Fruit fly (Drosophila melanogaster): Measurements from ENCODE around the gene CG17834.

Gene CG17834

DNA sequence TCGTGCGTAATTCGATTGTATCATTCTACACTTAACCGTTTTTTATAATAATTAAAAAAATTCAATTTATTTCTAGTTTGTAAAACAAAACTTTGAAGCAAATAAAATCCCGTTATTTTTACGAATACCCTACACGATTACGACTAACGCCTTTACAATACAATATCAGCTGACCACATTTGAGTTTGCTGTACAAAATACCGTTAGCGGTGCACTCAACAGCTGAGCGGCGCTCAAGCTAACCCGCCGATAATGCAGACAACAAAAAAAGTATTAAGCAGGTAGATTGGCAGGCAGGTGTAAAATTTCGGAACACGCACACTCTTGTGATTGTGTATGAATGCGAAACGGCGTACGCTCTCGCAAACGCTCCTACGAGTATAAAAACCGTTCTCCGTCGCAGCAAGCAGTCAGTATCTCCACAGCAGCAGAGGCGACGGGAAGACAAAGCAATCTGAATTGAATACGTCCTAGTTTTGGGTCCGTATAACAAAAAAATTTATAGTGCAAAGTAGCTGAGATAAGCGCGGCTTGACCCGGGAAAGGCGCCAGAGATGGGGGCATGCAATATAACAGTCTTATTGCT lies 7.1 kb upstream of the CG17834 start, which contains the start of gene Acer (continued):
- no peak for TF ChIP-seq luna (GFP tag; optimal IDR thresholded peaks at IDR 0.05)
- TF ChIP-seq GATAe (GFP tag; conservative IDR thresholded peaks at IDR 0.05), result no peak
- TF ChIP-seq CG4730 (GFP tag; IDR thresholded peaks at IDR 0.05), result no peak
- TF ChIP-seq CG14667 (GFP tag; IDR thresholded peaks at IDR 0.05), result no peak
- TF ChIP-seq YL-1 (GFP tag; optimal IDR thresholded peaks at IDR 0.05), result no peak
- TF ChIP-seq Dip2 (GFP tag; IDR thresholded peaks at IDR 0.05), result no peak
- no peak for TF ChIP-seq abd-A (tag; optimal IDR thresholded peaks at IDR 0.05)
- TF ChIP-seq sug (tag; optimal IDR thresholded peaks at IDR 0.05), result peak; percentile 41
- peak; percentile 47; the same call in 1 of the 2 replicates for TF ChIP-seq CG2129 (GFP tag; IDR thresholded peaks at IDR 0.05; ENCODE audit: partially characterized antibody)
- peak; percentile 4 for TF ChIP-seq CG1792 (GFP tag; optimal IDR thresholded peaks at IDR 0.05)
- TF ChIP-seq stwl (tag; optimal IDR thresholded peaks at IDR 0.05), result peak; percentile 54
- peak; percentile 41 for TF ChIP-seq CG14710 (tag; optimal IDR thresholded peaks at IDR 0.05)
- TF ChIP-seq H2.0 (GFP tag; IDR thresholded peaks at IDR 0.05), result 0 out of 2 replicates have a peak, but pooled peaks have one; percentile 17
- TF ChIP-seq corto (GFP tag; optimal IDR thresholded peaks at IDR 0.05), result no peak
- peak; percentile 89 for TF ChIP-seq CG15479 (GFP tag; optimal IDR thresholded peaks at IDR 0.05)
- TF ChIP-seq gfzf (GFP tag; optimal IDR thresholded peaks at IDR 0.05), result peak; percentile 39
- TF ChIP-seq CG34224 (GFP tag; IDR thresholded peaks at IDR 0.05; ENCODE audit: partially characterized antibody), result peak; percentile 25; the same call in 1 of the 3 replicates
- TF ChIP-seq CG9609 (GFP tag; optimal IDR thresholded peaks at IDR 0.05), result no peak
- peak; percentile 42; the same call in 2 of the 3 replicates for TF ChIP-seq Opbp (GFP tag; IDR thresholded peaks at IDR 0.05; ENCODE audit: partially characterized antibody)
- TF ChIP-seq unpg (GFP tag; optimal IDR thresholded peaks at IDR 0.05), result no peak
- no peak for TF ChIP-seq CG10209 (GFP tag; optimal IDR thresholded peaks at IDR 0.05)
- no peak for TF ChIP-seq CHES-1-like (GFP tag; optimal IDR thresholded peaks at IDR 0.05)
- no peak for TF ChIP-seq CG13775 (GFP tag; optimal IDR thresholded peaks at IDR 0.05)
- 0 out of 2 replicates have a peak, but pooled peaks have one; percentile 21 for TF ChIP-seq CG32532 (GFP tag; IDR thresholded peaks at IDR 0.05)
- TF ChIP-seq trem (tag; optimal IDR thresholded peaks at IDR 0.05), result peak; percentile 57
- TF ChIP-seq her (GFP tag; optimal IDR thresholded peaks at IDR 0.05), result peak; percentile 15
- TF ChIP-seq Sox102F (GFP tag; optimal IDR thresholded peaks at IDR 0.05), result peak; percentile 24
- TF ChIP-seq CG12659 (GFP tag; optimal IDR thresholded peaks at IDR 0.05), result peak; percentile 32
- peak; percentile 24 for TF ChIP-seq p53 (GFP tag; optimal IDR thresholded peaks at IDR 0.05)
- TF ChIP-seq CG8765 (GFP tag; IDR thresholded peaks at IDR 0.05), result no peak
- TF ChIP-seq hkb (optimal IDR thresholded peaks at IDR 0.05), result no peak
- TF ChIP-seq hkb (GFP tag; IDR thresholded peaks at IDR 0.05), result 0 out of 2 replicates have a peak, but pooled peaks have one; percentile 13
- TF ChIP-seq Med (GFP tag), result peak; percentile 86
- TF ChIP-seq lmd (GFP tag; IDR thresholded peaks at IDR 0.05), result no peak
- TF ChIP-seq CoRest (tag; optimal IDR thresholded peaks at IDR 0.05), result peak; percentile 32
- no peak for TF ChIP-seq CG1832 (GFP tag; optimal IDR thresholded peaks at IDR 0.05)
- TF ChIP-seq CG31365 (tag; optimal IDR thresholded peaks at IDR 0.05), result peak; percentile 35
- TF ChIP-seq Nf-YB (GFP tag; optimal IDR thresholded peaks at IDR 0.05), result peak; percentile 5
- TF ChIP-seq CG10267 (tag; optimal IDR thresholded peaks at IDR 0.05), result peak; percentile 37
- no peak for TF ChIP-seq Lpt (GFP tag; optimal IDR thresholded peaks at IDR 0.05)
- no peak for TF ChIP-seq CG9932 (GFP tag; IDR thresholded peaks at IDR 0.05)
- no peak for TF ChIP-seq PHDP (tag; optimal IDR thresholded peaks at IDR 0.05)
- no peak for TF ChIP-seq salm (tag; optimal IDR thresholded peaks at IDR 0.05)
- peak; percentile 11; the same call in 1 of the 2 replicates for TF ChIP-seq onecut (GFP tag; IDR thresholded peaks at IDR 0.05)
- TF ChIP-seq CG31441 (GFP tag; IDR thresholded peaks at IDR 0.05), result 0 out of 2 replicates have a peak, but pooled peaks have one; percentile 25
- TF ChIP-seq seq (GFP tag; IDR thresholded peaks at IDR 0.05), result peak; percentile 10; the same call in 1 of the 2 replicates
- TF ChIP-seq odd (GFP tag; optimal IDR thresholded peaks at IDR 0.05), result no peak
- TF ChIP-seq MBD-R2 (GFP tag; IDR thresholded peaks at IDR 0.05), result peak; percentile 26; the same call in 1 of the 2 replicates
- TF ChIP-seq caup (GFP tag; optimal IDR thresholded peaks at IDR 0.05; ENCODE audit: severe bottlenecking), result peak; percentile 23
